Fruit fly (Drosophila melanogaster) whole organism, embryonic: ENCODE results near the gene Tps1.

ENCODE experiments used
- Bgb ChIP-seq: fragments of 200-800 bp; sonication (Bioruptor generic); IDR thresholded peaks from 2 replicates; pipeline ENCODE4 v1.3.6; 2022; ENCODE audit warnings: missing biosample characterization, missing genetic modification characterization; ENCODE audit not compliant: partially characterized antibody
- CG11085 ChIP-seq: fragments of 200-800 bp; sonication (Bioruptor generic); IDR thresholded peaks from 2 replicates; pipeline ENCODE4 v1.3.6; 2022; ENCODE audit warnings: missing biosample characterization, missing genetic modification characterization
- CG12219 ChIP-seq: fragments of 200-800 bp; sonication (Bioruptor generic); optimal IDR thresholded peaks from 3 replicates; lab custom pipeline; 2018; ENCODE audit warnings: missing biosample characterization, mild to moderate bottlenecking, missing genetic modification characterization
- CG13123 ChIP-seq: fragments of 200-800 bp; sonication (Bioruptor generic); optimal IDR thresholded peaks from 2 replicates; lab custom pipeline; 2016; ENCODE audit warnings: missing biosample characterization, missing genetic modification characterization
- CG15479 ChIP-seq: fragments of 200-800 bp; sonication (Bioruptor generic); optimal IDR thresholded peaks from 3 replicates; lab custom pipeline; 2019; ENCODE audit warnings: missing biosample characterization, mild to moderate bottlenecking, missing genetic modification characterization, moderate library complexity
- CG16815 ChIP-seq: fragments of 200-800 bp; sonication (Bioruptor generic); optimal IDR thresholded peaks from 3 replicates; lab custom pipeline; 2017; ENCODE audit warnings: missing biosample characterization, mild to moderate bottlenecking, missing genetic modification characterization
- CG17186 ChIP-seq: fragments of 200-800 bp; sonication (Bioruptor generic); optimal IDR thresholded peaks from 3 replicates; lab custom pipeline; 2017; ENCODE audit warnings: missing biosample characterization, missing genetic modification reagents, missing genetic modification characterization
- CG1832 ChIP-seq: fragments of 200-800 bp; sonication (Bioruptor generic); optimal IDR thresholded peaks from 2 replicates; lab custom pipeline; 2017; ENCODE audit warnings: missing biosample characterization, mild to moderate bottlenecking, missing genetic modification characterization, inconsistent platforms
- CG18599 ChIP-seq: fragments of 200-800 bp; sonication (Bioruptor generic); optimal IDR thresholded peaks from 3 replicates; lab custom pipeline; 2017; ENCODE audit warnings: missing biosample characterization, missing genetic modification characterization, mild to moderate bottlenecking, moderate library complexity, missing genetic modification reagents
- CG18764 ChIP-seq: fragments of 200-800 bp; sonication (Bioruptor generic); optimal IDR thresholded peaks from 3 replicates; lab custom pipeline; 2016; ENCODE audit warnings: missing biosample characterization, missing genetic modification characterization
- CG2129 ChIP-seq: fragments of 200-800 bp; sonication (Bioruptor generic); IDR thresholded peaks from 2 replicates; pipeline ENCODE4 v1.3.6; 2022; ENCODE audit warnings: missing biosample characterization, missing genetic modification characterization; ENCODE audit not compliant: partially characterized antibody
- CG2889 ChIP-seq: fragments of 200-800 bp; sonication (Bioruptor generic); IDR thresholded peaks from 3 replicates; pipeline ENCODE4 v1.3.6; 2022; ENCODE audit warnings: missing biosample characterization, missing genetic modification characterization
- CG31224 ChIP-seq: fragments of 200-800 bp; sonication (Bioruptor generic); IDR thresholded peaks from 2 replicates; pipeline ENCODE4 v1.3.6; 2022; ENCODE audit warnings: missing biosample characterization, missing genetic modification characterization
- CG32767 ChIP-seq: fragments of 200-800 bp; sonication (Bioruptor generic); IDR thresholded peaks from 2 replicates; pipeline ENCODE4 v1.3.6; 2022; ENCODE audit warnings: missing biosample characterization, missing genetic modification characterization
- CG42726 ChIP-seq: fragments of 200-800 bp; sonication (Bioruptor generic); IDR thresholded peaks from 2 replicates; pipeline ENCODE4 v1.3.6; 2022; ENCODE audit warnings: missing biosample characterization, missing genetic modification characterization; ENCODE audit not compliant: partially characterized antibody
- CG4820 ChIP-seq: fragments of 200-800 bp; sonication (Bioruptor generic); optimal IDR thresholded peaks from 3 replicates; lab custom pipeline; 2016; ENCODE audit warnings: missing biosample characterization, missing genetic modification characterization
- CG6765 ChIP-seq: fragments of 200-800 bp; sonication (Bioruptor generic); optimal IDR thresholded peaks from 3 replicates; lab custom pipeline; 2017; ENCODE audit warnings: missing biosample characterization, mild to moderate bottlenecking, missing genetic modification characterization
- CG7556 ChIP-seq: fragments of 200-800 bp; sonication (Bioruptor generic); optimal IDR thresholded peaks from 2 replicates; lab custom pipeline; 2017; ENCODE audit warnings: missing biosample characterization, mild to moderate bottlenecking, missing genetic modification characterization
- CG8765 ChIP-seq: fragments of 200-800 bp; sonication (Bioruptor generic); IDR thresholded peaks from 2 replicates; pipeline ENCODE4 v1.3.6; 2022; ENCODE audit warnings: missing biosample characterization, missing genetic modification characterization
- D19B ChIP-seq: fragments of 200-800 bp; sonication (Bioruptor generic); optimal IDR thresholded peaks from 2 replicates; lab custom pipeline; 2017; ENCODE audit warnings: missing biosample characterization, mild to moderate bottlenecking, missing genetic modification characterization
- Dp ChIP-seq: fragments of 200-800 bp; sonication (Bioruptor generic); optimal IDR thresholded peaks from 2 replicates; lab custom pipeline; 2018; ENCODE audit warnings: missing biosample characterization, mild to moderate bottlenecking, missing genetic modification characterization, moderate library complexity
- Drgx ChIP-seq: fragments of 200-800 bp; sonication (Bioruptor generic); IDR thresholded peaks from 2 replicates; pipeline ENCODE4 v1.3.6; 2022; ENCODE audit warnings: missing biosample characterization, missing genetic modification characterization
- Elba2 ChIP-seq: fragments of 200-800 bp; sonication (Bioruptor generic); optimal IDR thresholded peaks from 3 replicates; lab custom pipeline; 2016; ENCODE audit warnings: missing biosample characterization, missing genetic modification characterization
- Hr39 ChIP-seq: fragments of >200 bp; optimal IDR thresholded peaks from 2 replicates; lab custom pipeline; 2017
- Mad ChIP-seq: fragments of 200-800 bp; sonication (Bioruptor generic); optimal IDR thresholded peaks from 2 replicates; lab custom pipeline; 2016; ENCODE audit warnings: missing biosample characterization, missing genetic modification characterization
- NC2β ChIP-seq: fragments of 200-800 bp; sonication (Bioruptor generic); optimal IDR thresholded peaks from 2 replicates; lab custom pipeline; 2016; ENCODE audit warnings: missing biosample characterization, missing genetic modification characterization
- Oli ChIP-seq: fragments of 200-800 bp; sonication (Bioruptor generic); optimal IDR thresholded peaks from 2 replicates; lab custom pipeline; 2018; ENCODE audit warnings: missing biosample characterization, mild to moderate bottlenecking, missing genetic modification characterization, moderate library complexity
- Optix ChIP-seq: fragments of 200-800 bp; sonication (Bioruptor generic); IDR thresholded peaks from 3 replicates; pipeline ENCODE4 v1.3.6; 2022; ENCODE audit warnings: missing biosample characterization, missing genetic modification characterization
- Sry-δ ChIP-seq: fragments of 200-800 bp; sonication (Bioruptor generic); optimal IDR thresholded peaks from 2 replicates; lab custom pipeline; 2016; ENCODE audit warnings: missing biosample characterization, missing genetic modification characterization
- TFAM ChIP-seq: fragments of 200-800 bp; sonication (Bioruptor generic); optimal IDR thresholded peaks from 2 replicates; lab custom pipeline; 2017; ENCODE audit warnings: missing biosample characterization, missing genetic modification characterization, inconsistent platforms
- Vsx1 ChIP-seq: fragments of 200-800 bp; sonication (Bioruptor generic); optimal IDR thresholded peaks from 2 replicates; lab custom pipeline; 2017; ENCODE audit warnings: missing biosample characterization, mild to moderate bottlenecking, missing genetic modification characterization, missing genetic modification reagents
- cato ChIP-seq: fragments of 200-800 bp; sonication (Bioruptor generic); optimal IDR thresholded peaks from 2 replicates; lab custom pipeline; 2016; ENCODE audit warnings: missing biosample characterization, missing genetic modification characterization, borderline replicate concordance
- croc ChIP-seq: fragments of 200-800 bp; sonication (Bioruptor generic); conservative IDR thresholded peaks from 3 replicates; pipeline ENCODE4 v1.3.6; 2022; ENCODE audit warnings: missing biosample characterization, missing genetic modification characterization
- en ChIP-seq: fragments of 200-800 bp; sonication (Bioruptor generic); optimal IDR thresholded peaks from 2 replicates; lab custom pipeline; 2016; ENCODE audit warnings: missing biosample characterization, missing genetic modification characterization
- eyg ChIP-seq: fragments of 200-800 bp; sonication (Bioruptor generic); optimal IDR thresholded peaks from 3 replicates; lab custom pipeline; 2016; ENCODE audit warnings: missing biosample characterization, missing genetic modification characterization
- gsb-n ChIP-seq: fragments of 200-800 bp; sonication (Bioruptor generic); optimal IDR thresholded peaks from 3 replicates; lab custom pipeline; 2018; ENCODE audit warnings: missing biosample characterization, mild to moderate bottlenecking, missing genetic modification characterization
- ham ChIP-seq: fragments of 200-800 bp; sonication (Bioruptor generic); IDR thresholded peaks from 2 replicates; pipeline ENCODE4 v1.3.6; 2022; ENCODE audit warnings: missing biosample characterization, missing genetic modification characterization
- hkb ChIP-seq, 2 experiments: fragments of 200-800 bp in 1 of 2; fragments of >200 bp in 1 of 2; sonication (Bioruptor generic) in 1 of 2; IDR thresholded peaks in 1 of 2; optimal IDR thresholded peaks in 1 of 2; 2 replicates each; pipeline versions ENCODE4 v1.3.6 to Lab custom; 2017 to 2022; ENCODE audit warnings: missing biosample characterization in 1 of 2, missing genetic modification characterization in 1 of 2
- jumu ChIP-seq: fragments of 200-800 bp; sonication (Bioruptor generic); optimal IDR thresholded peaks from 3 replicates; lab custom pipeline; 2016; ENCODE audit warnings: missing biosample characterization, missing genetic modification characterization
- ken ChIP-seq: fragments of 200-800 bp; sonication (Bioruptor generic); IDR thresholded peaks from 3 replicates; pipeline ENCODE4 v1.3.6; 2022; ENCODE audit warnings: missing biosample characterization, missing genetic modification characterization
- knrl ChIP-seq: fragments of 200-800 bp; sonication (Bioruptor generic); IDR thresholded peaks from 3 replicates; pipeline ENCODE4 v1.3.6; 2022; ENCODE audit warnings: missing biosample characterization, missing genetic modification characterization; ENCODE audit not compliant: partially characterized antibody
- oc ChIP-seq: fragments of 200-800 bp; sonication (Bioruptor generic); optimal IDR thresholded peaks from 2 replicates; lab custom pipeline; 2018; ENCODE audit warnings: missing biosample characterization, mild to moderate bottlenecking, missing genetic modification characterization, moderate library complexity
- sim ChIP-seq: fragments of 200-800 bp; sonication (Bioruptor generic); IDR thresholded peaks from 2 replicates; pipeline ENCODE4 v1.3.6; 2022; ENCODE audit warnings: missing biosample characterization, missing genetic modification characterization
- stwl ChIP-seq: fragments of 200-800 bp; sonication (Bioruptor generic); optimal IDR thresholded peaks from 3 replicates; lab custom pipeline; 2018; ENCODE audit warnings: missing biosample characterization, mild to moderate bottlenecking, missing genetic modification characterization, moderate library complexity
- toy ChIP-seq: fragments of 200-800 bp; sonication (Bioruptor generic); IDR thresholded peaks from 2 replicates; pipeline ENCODE4 v1.3.6; 2022; ENCODE audit warnings: missing biosample characterization, missing genetic modification characterization
- twi ChIP-seq: fragments of 200-800 bp; optimal IDR thresholded peaks from 2 replicates; lab custom pipeline; 2019; ENCODE audit warnings: missing biosample characterization, mild to moderate bottlenecking, missing genetic modification characterization, moderate library complexity
- tx ChIP-seq: fragments of 200-800 bp; sonication (Bioruptor generic); optimal IDR thresholded peaks from 2 replicates; lab custom pipeline; 2016; ENCODE audit warnings: missing biosample characterization, missing genetic modification characterization
- wdn ChIP-seq: fragments of 200-800 bp; sonication (Bioruptor generic); IDR thresholded peaks from 2 replicates; pipeline ENCODE4 v1.3.6; 2022; ENCODE audit warnings: missing biosample characterization, missing genetic modification characterization
- zfh2 ChIP-seq: fragments of 200-800 bp; sonication (Bioruptor generic); optimal IDR thresholded peaks from 2 replicates; lab custom pipeline; 2016; ENCODE audit warnings: missing biosample characterization, missing genetic modification characterization

The Tps1 gene

dm6 chr2L:4371516-4372136 lies 16.5 kb upstream of the Tps1 start (continued):
- TF ChIP-seq Bgb: peak; percentile 60; the same call in 1 of the 2 replicates
- no peak for TF ChIP-seq CG18599 (GFP tag; lab: Kevin White, UChicago)
- TF ChIP-seq hkb (optimal IDR thresholded peaks at IDR 0.05; lab: Kevin White, UChicago): no peak
- TF ChIP-seq hkb (GFP tag; IDR thresholded peaks at IDR 0.05; lab: Robert Waterston, UW): 0 out of 2 replicates have a peak, but pooled peaks have one; percentile 34
- TF ChIP-seq cato: peak; percentile 24
- TF ChIP-seq CG18764 (GFP tag; lab: Kevin White, UChicago): peak; percentile 33
- no peak for TF ChIP-seq CG31224 (GFP tag; lab: Robert Waterston, UW)
- TF ChIP-seq NC2β (GFP tag; lab: Kevin White, UChicago): peak; percentile 24
- peak; percentile 92 for TF ChIP-seq CG1832
- TF ChIP-seq CG11085: no peak
- no peak for TF ChIP-seq zfh2 (GFP tag; lab: Kevin White, UChicago)
- TF ChIP-seq croc: peak; percentile 52; the same call in 2 of the 3 replicates
- TF ChIP-seq CG16815 (GFP tag; lab: Kevin White, UChicago): peak; percentile 62
- peak; percentile 38 for TF ChIP-seq CG12219
- TF ChIP-seq CG15479 (GFP tag; lab: Kevin White, UChicago): peak; percentile 100
- TF ChIP-seq CG8765: peak; percentile 47; the same call in 1 of the 2 replicates
- TF ChIP-seq Mad (GFP tag; lab: Kevin White, UChicago): no peak
- no peak for TF ChIP-seq tx
- peak; percentile 81 for TF ChIP-seq Oli
- no peak for TF ChIP-seq Vsx1 (GFP tag; lab: Kevin White, UChicago)
- no peak for TF ChIP-seq Sry-δ
- TF ChIP-seq CG32767: peak; percentile 42; the same call in 1 of the 2 replicates
- TF ChIP-seq Elba2 (GFP tag; lab: Kevin White, UChicago): peak; percentile 60
- TF ChIP-seq CG2889 (GFP tag; lab: Robert Waterston, UW): no peak
- peak; percentile 24 for TF ChIP-seq CG17186
- peak; percentile 50 for TF ChIP-seq CG4820 (GFP tag; lab: Kevin White, UChicago)
- no peak for TF ChIP-seq CG6765 (GFP tag; lab: Kevin White, UChicago)
- TF ChIP-seq CG42726: 0 out of 2 replicates have a peak, but pooled peaks have one; percentile 41
- peak; percentile 78 for TF ChIP-seq twi
- TF ChIP-seq CG13123 (GFP tag; lab: Kevin White, UChicago): no peak
- TF ChIP-seq Dp: no peak
- no peak for TF ChIP-seq CG2129 (GFP tag; lab: Robert Waterston, UW)
- TF ChIP-seq Drgx (GFP tag; lab: Robert Waterston, UW): no peak
- TF ChIP-seq wdn (GFP tag; lab: Robert Waterston, UW): no peak
- no peak for TF ChIP-seq TFAM (GFP tag; lab: Kevin White, UChicago)
- TF ChIP-seq en (GFP tag; lab: Kevin White, UChicago): no peak
- TF ChIP-seq jumu (GFP tag; lab: Kevin White, UChicago): no peak
- no peak for TF ChIP-seq eyg
- no peak for TF ChIP-seq Hr39
- TF ChIP-seq D19B (GFP tag; lab: Kevin White, UChicago): no peak
- peak; percentile 75 for TF ChIP-seq oc
- no peak for TF ChIP-seq ham (GFP tag; lab: Robert Waterston, UW)
- TF ChIP-seq stwl (tag; lab: Kevin White, UChicago): peak; percentile 15
- TF ChIP-seq ken (GFP tag; lab: Robert Waterston, UW): no peak
- peak; percentile 71 for TF ChIP-seq gsb-n
- TF ChIP-seq CG7556 (GFP tag; lab: Kevin White, UChicago): peak; percentile 75
- peak; percentile 25; the same call in 1 of the 2 replicates for TF ChIP-seq sim (GFP tag; lab: Robert Waterston, UW)
- 0 out of 3 replicates have a peak, but pooled peaks have one; percentile 41 for TF ChIP-seq Optix (GFP tag; lab: Robert Waterston, UW)
- TF ChIP-seq knrl: peak; percentile 57; the same call in 2 of the 3 replicates
- no peak for TF ChIP-seq toy
